Fruit fly (Drosophila melanogaster): Measurements from ENCODE around the gene Mis12.

The Mis12 gene

DNA sequence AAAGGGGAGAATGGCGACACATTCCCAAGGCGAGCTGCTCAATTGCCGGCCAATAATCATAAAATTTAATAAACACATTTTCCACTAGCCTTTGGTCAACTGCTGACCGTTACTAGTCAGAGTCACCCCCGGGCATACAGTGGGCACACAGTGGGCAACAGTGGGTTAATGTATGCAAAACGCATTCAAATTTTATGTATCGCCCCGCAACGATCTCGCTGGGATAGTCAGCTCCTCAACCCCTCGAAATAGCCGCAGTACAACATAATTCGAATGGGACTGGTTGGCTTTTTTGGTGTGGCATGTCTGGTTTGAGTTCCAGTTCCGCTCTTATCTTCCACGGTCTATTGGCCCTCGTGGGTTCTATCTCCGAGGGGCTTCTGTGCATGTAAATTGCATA is 49.6 kb downstream of the Mis12 start:
- TF ChIP-seq CG9139 (GFP tag; optimal IDR thresholded peaks at IDR 0.05): no peak
- TF ChIP-seq CG10669 (GFP tag; optimal IDR thresholded peaks at IDR 0.05): no peak
- no peak for TF ChIP-seq CG31627 (GFP tag; optimal IDR thresholded peaks at IDR 0.05)
- TF ChIP-seq Eip78C (GFP tag): no peak
- no peak for TF ChIP-seq Hr39 (GFP tag; optimal IDR thresholded peaks at IDR 0.05)
- TF ChIP-seq Sox14 (GFP tag; optimal IDR thresholded peaks at IDR 0.05): no peak
- no peak for TF ChIP-seq Sox15 (GFP tag; optimal IDR thresholded peaks at IDR 0.05)
- no peak for TF ChIP-seq dsx (GFP tag; optimal IDR thresholded peaks at IDR 0.05; ENCODE audit: poor library complexity, severe bottlenecking)
- TF ChIP-seq esn (GFP tag; optimal IDR thresholded peaks at IDR 0.05): no peak
- no peak for TF ChIP-seq Eip93F (GFP tag; optimal IDR thresholded peaks at IDR 0.05)
- no peak for TF ChIP-seq achi (GFP tag; optimal IDR thresholded peaks at IDR 0.05)
- no peak for TF ChIP-seq svp (GFP tag)
- no peak for TF ChIP-seq spab (GFP tag; optimal IDR thresholded peaks at IDR 0.05)
- no peak for TF ChIP-seq CG7368 (GFP tag; optimal IDR thresholded peaks at IDR 0.05)
- no peak for TF ChIP-seq CG6163 (GFP tag; IDR thresholded peaks at IDR 0.05)
- TF ChIP-seq Smox (GFP tag; optimal IDR thresholded peaks at IDR 0.05): no peak
- no peak for TF ChIP-seq CG11902 (GFP tag; optimal IDR thresholded peaks at IDR 0.05)
- TF ChIP-seq CG34406 (GFP tag; optimal IDR thresholded peaks at IDR 0.05): no peak
- TF ChIP-seq fd85E (GFP tag; optimal IDR thresholded peaks at IDR 0.05): no peak

Data from whole organism, prepupa.